Worm (Caenorhabditis elegans) whole organism, L4 larva: ENCODE data around the gene unc-104.

ENCODE experiments used
- F10B5.3 ChIP-seq: sonication (generic microtip); optimal IDR thresholded peaks from 2 replicates; lab custom pipeline; 2016; ENCODE audit warnings: mild to moderate bottlenecking, missing genetic modification characterization, missing compliant biosample characterization
- F26F4.8 ChIP-seq: fragments of 200-800 bp; sonication (Bioruptor generic); conservative IDR thresholded peaks from 2 replicates; pipeline ENCODE4 v1.3.6; 2022; ENCODE audit warnings: missing genetic modification characterization, missing compliant biosample characterization
- F49E8.2 ChIP-seq: sonication (generic microtip); optimal IDR thresholded peaks from 2 replicates; lab custom pipeline; 2016; ENCODE audit warnings: missing compliant biosample characterization, mild to moderate bottlenecking, missing genetic modification characterization, borderline replicate concordance
- R02D3.7 ChIP-seq: fragments of 150-350 bp; sonication (generic microtip); optimal IDR thresholded peaks from 3 replicates; lab custom pipeline; 2014; ENCODE audit warnings: missing biosample characterization, missing genetic modification characterization
- T26A8.4 ChIP-seq: fragments of 200-800 bp; sonication (Bioruptor generic); IDR thresholded peaks from 2 replicates; pipeline ENCODE4 v1.3.6; 2022; ENCODE audit warnings: missing genetic modification characterization, missing compliant biosample characterization
- Y48G9A.11 ChIP-seq: fragments of 200-800 bp; sonication (Bioruptor generic); IDR thresholded peaks from 2 replicates; pipeline ENCODE4 v1.3.6; 2022; ENCODE audit warnings: missing genetic modification reagents, missing genetic modification characterization, missing compliant biosample characterization
- Y75B8A.6 ChIP-seq: fragments of 200-800 bp; sonication (Bioruptor generic); IDR thresholded peaks from 2 replicates; pipeline ENCODE4 v1.3.6; 2022; ENCODE audit warnings: missing genetic modification reagents, missing genetic modification characterization, missing compliant biosample characterization
- ZK337.2 ChIP-seq: fragments of 200-800 bp; sonication (Bioruptor generic); IDR thresholded peaks from 2 replicates; pipeline ENCODE4 v1.3.6; 2022; ENCODE audit warnings: missing genetic modification reagents, missing genetic modification characterization, missing compliant biosample characterization
- aly-2 ChIP-seq: sonication (generic microtip); optimal IDR thresholded peaks from 2 replicates; lab custom pipeline; 2018; ENCODE audit warnings: missing biosample characterization, missing genetic modification characterization
- ama-1 ChIP-seq: fragments of 150-350 bp; optimal IDR thresholded peaks from 2 replicates; lab custom pipeline; 2014; ENCODE audit warnings: inconsistent platforms, mixed read lengths
- arid-1 ChIP-seq: fragments of 200-800 bp; sonication (Bioruptor generic); conservative IDR thresholded peaks from 2 replicates; pipeline ENCODE4 v1.3.6; 2022; ENCODE audit warnings: missing genetic modification reagents, missing genetic modification characterization, missing compliant biosample characterization
- ceh-28 ChIP-seq: fragments of 150-350 bp; optimal IDR thresholded peaks from 2 replicates; lab custom pipeline; 2014; ENCODE audit warnings: missing biosample characterization, missing genetic modification reagents, missing genetic modification characterization
- ceh-44 ChIP-seq: fragments of 200-800 bp; sonication (Bioruptor generic); IDR thresholded peaks from 2 replicates; pipeline ENCODE4 v1.3.6; 2022; ENCODE audit warnings: missing genetic modification reagents, missing genetic modification characterization, missing compliant biosample characterization
- ceh-62 ChIP-seq: sonication (generic microtip); optimal IDR thresholded peaks from 2 replicates; lab custom pipeline; 2017; ENCODE audit warnings: missing biosample characterization, missing genetic modification characterization
- ctbp-1 ChIP-seq: fragments of 200-800 bp; sonication (Bioruptor generic); IDR thresholded peaks from 2 replicates; pipeline ENCODE4 v1.3.6; 2022; ENCODE audit warnings: missing genetic modification reagents, missing genetic modification characterization, missing compliant biosample characterization
- daf-8 ChIP-seq: fragments of 200-800 bp; sonication (Bioruptor generic); IDR thresholded peaks from 2 replicates; pipeline ENCODE4 v1.3.6; 2022; ENCODE audit warnings: missing genetic modification characterization, missing compliant biosample characterization
- dmd-8 ChIP-seq: fragments of 200-800 bp; sonication (Bioruptor generic); IDR thresholded peaks from 2 replicates; pipeline ENCODE4 v1.3.6; 2022; ENCODE audit warnings: missing genetic modification characterization, missing compliant biosample characterization
- dmd-9 ChIP-seq: fragments of 200-800 bp; sonication (Bioruptor generic); IDR thresholded peaks from 2 replicates; pipeline ENCODE4 v1.3.6; 2022; ENCODE audit warnings: missing genetic modification reagents, missing genetic modification characterization, missing compliant biosample characterization
- duxl-1 ChIP-seq: sonication (generic microtip); optimal IDR thresholded peaks from 2 replicates; lab custom pipeline; 2016; ENCODE audit warnings: mild to moderate bottlenecking, missing genetic modification characterization, moderate library complexity, missing compliant biosample characterization; ENCODE audit not compliant: poor library complexity
- egl-27 ChIP-seq: sonication (generic microtip); optimal IDR thresholded peaks from 3 replicates; lab custom pipeline; 2017; ENCODE audit warnings: missing biosample characterization, missing genetic modification reagents, missing genetic modification characterization
- egl-43 ChIP-seq: fragments of 200-800 bp; sonication (Bioruptor generic); IDR thresholded peaks from 2 replicates; pipeline ENCODE4 v1.3.6; 2022; ENCODE audit warnings: missing genetic modification reagents, missing genetic modification characterization, missing compliant biosample characterization
- fos-1 ChIP-seq: fragments of 150-350 bp; optimal IDR thresholded peaks from 2 replicates; lab custom pipeline; 2014; ENCODE audit warnings: missing biosample characterization, missing genetic modification characterization
- gei-8 ChIP-seq: fragments of 200-800 bp; sonication (Bioruptor generic); optimal IDR thresholded peaks from 2 replicates; lab custom pipeline; 2018; ENCODE audit warnings: mild to moderate bottlenecking, missing genetic modification characterization, missing compliant biosample characterization
- hlh-11 ChIP-seq: fragments of 200-800 bp; sonication (Bioruptor generic); optimal IDR thresholded peaks from 2 replicates; lab custom pipeline; 2018; ENCODE audit warnings: mild to moderate bottlenecking, missing genetic modification characterization, missing compliant biosample characterization
- hlh-30 ChIP-seq: sonication (generic microtip); optimal IDR thresholded peaks from 2 replicates; lab custom pipeline; 2017; ENCODE audit warnings: antibody characterized with exemption, mild to moderate bottlenecking, missing genetic modification characterization, missing compliant biosample characterization; ENCODE audit not compliant: insufficient read depth
- hmg-1.1 ChIP-seq: fragments of 200-800 bp; sonication (Bioruptor generic); IDR thresholded peaks from 2 replicates; pipeline ENCODE4 v1.3.6; 2022; ENCODE audit warnings: missing genetic modification reagents, missing genetic modification characterization, missing compliant biosample characterization
- lim-7 ChIP-seq: fragments of 200-800 bp; sonication (Bioruptor generic); IDR thresholded peaks from 2 replicates; pipeline ENCODE4 v1.3.6; 2022; ENCODE audit warnings: missing genetic modification characterization, missing compliant biosample characterization
- lin-15B ChIP-seq: fragments of 150-350 bp; sonication (generic microtip); optimal IDR thresholded peaks from 3 replicates; lab custom pipeline; 2014; ENCODE audit warnings: missing biosample characterization, missing genetic modification characterization
- lin-29 ChIP-seq: fragments of 200-800 bp; sonication (Bioruptor generic); IDR thresholded peaks from 2 replicates; pipeline ENCODE4 v1.3.6; 2022; ENCODE audit warnings: missing genetic modification reagents, missing genetic modification characterization, missing compliant biosample characterization
- madf-5 ChIP-seq, 2 experiments: fragments of 200-800 bp; sonication (Bioruptor generic); IDR thresholded peaks; 2 replicates each; pipeline ENCODE4 v1.3.6; 2022; ENCODE audit warnings: missing compliant biosample characterization in 2 of 2, missing genetic modification characterization in 2 of 2
- madf-9 ChIP-seq: fragments of 200-800 bp; sonication (Bioruptor generic); conservative IDR thresholded peaks from 2 replicates; pipeline ENCODE4 v1.3.6; 2022; ENCODE audit warnings: missing genetic modification reagents, missing genetic modification characterization, missing compliant biosample characterization
- mdl-1 ChIP-seq, 2 experiments: fragments of 150-350 bp in 1 of 2; sonication (generic microtip) in 1 of 2; optimal IDR thresholded peaks; 2 replicates each; lab custom pipeline; 2014 to 2017; ENCODE audit warnings: missing biosample characterization in 2 of 2, missing genetic modification characterization in 2 of 2
- mes-2 ChIP-seq: sonication (generic microtip); optimal IDR thresholded peaks from 2 replicates; lab custom pipeline; 2016; ENCODE audit warnings: missing genotype, mild to moderate bottlenecking, missing genetic modification characterization, missing compliant biosample characterization; ENCODE audit not compliant: poor library complexity, severe bottlenecking
- nhr-11 ChIP-seq: fragments of 150-350 bp; optimal IDR thresholded peaks from 2 replicates; lab custom pipeline; 2014; ENCODE audit warnings: missing biosample characterization, missing genetic modification characterization
- nhr-237 ChIP-seq: sonication (generic microtip); optimal IDR thresholded peaks from 2 replicates; lab custom pipeline; 2017; ENCODE audit warnings: missing biosample characterization, missing genetic modification characterization
- nhr-41 ChIP-seq: fragments of 200-800 bp; sonication (Bioruptor generic); IDR thresholded peaks from 2 replicates; pipeline ENCODE4 v1.3.6; 2022; ENCODE audit warnings: missing genetic modification reagents, missing genetic modification characterization, missing compliant biosample characterization
- nhr-48 ChIP-seq: sonication (generic microtip); optimal IDR thresholded peaks from 2 replicates; lab custom pipeline; 2016; ENCODE audit warnings: mild to moderate bottlenecking, missing genetic modification characterization, missing compliant biosample characterization
- nhr-6 ChIP-seq: fragments of 150-350 bp; optimal IDR thresholded peaks from 2 replicates; lab custom pipeline; 2014; ENCODE audit warnings: missing biosample characterization, missing genetic modification characterization
- nhr-77 ChIP-seq: fragments of 150-350 bp; optimal IDR thresholded peaks from 2 replicates; lab custom pipeline; 2014; ENCODE audit warnings: missing biosample characterization, missing genetic modification characterization
- pha-4 ChIP-seq, 2 experiments: fragments of 150-350 bp in 1 of 2; fragments of 200-800 bp in 1 of 2; sonication (Bioruptor generic) in 1 of 2; IDR thresholded peaks in 1 of 2; optimal IDR thresholded peaks in 1 of 2; 2 replicates each; pipeline versions ENCODE4 v1.3.6 to Lab custom; 2014 to 2022; ENCODE audit warnings: missing genetic modification characterization in 2 of 2, missing genetic modification reagents in 2 of 2, missing biosample characterization in 1 of 2, missing compliant biosample characterization in 1 of 2
- php-3 ChIP-seq: fragments of 200-800 bp; sonication (Bioruptor generic); IDR thresholded peaks from 2 replicates; pipeline ENCODE4 v1.3.6; 2022; ENCODE audit warnings: missing genetic modification reagents, missing genetic modification characterization, missing compliant biosample characterization
- pqm-1 ChIP-seq: sonication (generic microtip); optimal IDR thresholded peaks from 2 replicates; lab custom pipeline; 2017; ENCODE audit warnings: missing biosample characterization, missing genetic modification characterization
- rbr-2 ChIP-seq: sonication (generic microtip); optimal IDR thresholded peaks from 2 replicates; lab custom pipeline; 2016; ENCODE audit warnings: missing genotype, missing genetic modification characterization, missing compliant biosample characterization
- snpc-1.2 ChIP-seq: fragments of 200-800 bp; sonication (Bioruptor generic); IDR thresholded peaks from 2 replicates; pipeline ENCODE4 v1.3.6; 2022; ENCODE audit warnings: missing genetic modification reagents, missing genetic modification characterization, missing compliant biosample characterization
- snpc-4 ChIP-seq: fragments of 150-350 bp; optimal IDR thresholded peaks from 2 replicates; lab custom pipeline; 2014; ENCODE audit warnings: missing biosample characterization, missing genetic modification characterization
- unc-62 ChIP-seq, 3 experiments: fragments of 150-350 bp in 1 of 3; sonication (generic microtip); optimal IDR thresholded peaks in 2 of 3; peaks in 1 of 3; 1 replicate in 1 of 3; 2 replicates in 2 of 3; lab custom pipeline; 2014 to 2017; ENCODE audit warnings: missing biosample characterization in 3 of 3, missing genetic modification characterization in 3 of 3, missing genetic modification reagents in 3 of 3, missing genotype in 1 of 3
- zfp-2 ChIP-seq: sonication (generic microtip); optimal IDR thresholded peaks from 2 replicates; lab custom pipeline; 2016; ENCODE audit warnings: mild to moderate bottlenecking, missing genetic modification characterization, missing compliant biosample characterization
- zip-11 ChIP-seq: fragments of 200-800 bp; sonication (Bioruptor generic); IDR thresholded peaks from 2 replicates; pipeline ENCODE4 v1.3.6; 2022; ENCODE audit warnings: missing genetic modification characterization, missing compliant biosample characterization
- zip-2 ChIP-seq: fragments of 150-350 bp; optimal IDR thresholded peaks from 2 replicates; lab custom pipeline; 2014; ENCODE audit warnings: missing biosample characterization, missing genetic modification characterization
- ztf-7 ChIP-seq: fragments of 150-350 bp; optimal IDR thresholded peaks from 2 replicates; lab custom pipeline; 2014; ENCODE audit warnings: missing biosample characterization, missing genetic modification characterization

The unc-104 gene

ce11 chrII:6968191-6968675, 26.6 kb upstream of the unc-104 start (continued):
- TF ChIP-seq lin-29 (GFP tag; lab: Robert Waterston, UW) (no peak), dmd-9 (GFP tag; lab: Robert Waterston, UW) (no peak), duxl-1 (tag; lab: Kevin White, UChicago) (peak; percentile 57), nhr-6 (tag; lab: Kevin White, UChicago) (peak; percentile 51), ceh-28 (tag; lab: Kevin White, UChicago) (no peak), Y48G9A.11 (peak; percentile 91), daf-8 (GFP tag; lab: Robert Waterston, UW) (no peak), ctbp-1 (GFP tag; lab: Robert Waterston, UW) (peak; percentile 58), aly-2 (peak; percentile 52), egl-43 (GFP tag; lab: Robert Waterston, UW) (peak; percentile 88), ztf-7 (tag; lab: Kevin White, UChicago) (no peak), F49E8.2 (peak; percentile 82), nhr-11 (tag; lab: Kevin White, UChicago) (no peak), pha-4 (GFP tag; IDR thresholded peaks at IDR 0.05; lab: Robert Waterston, UW) (peak; percentile 70; the same call in 1 of the 2 replicates), pha-4 (tag; optimal IDR thresholded peaks at IDR 0.05; lab: Kevin White, UChicago) (no peak), ceh-44 (GFP tag; lab: Robert Waterston, UW) (peak; percentile 80), lin-15B (tag; lab: Kevin White, UChicago) (no peak), madf-9 (GFP tag; lab: Robert Waterston, UW) (no peak), egl-27 (tag; lab: Kevin White, UChicago) (no peak), mes-2 (tag; lab: Kevin White, UChicago) (peak; percentile 82), arid-1 (peak; percentile 77), mdl-1 (tag; optimal IDR thresholded peaks at IDR 0.05; lab: Kevin White, UChicago) (peak; percentile 42 to 72), ama-1 (lab: Kevin White, UChicago) (peak; percentile 98), gei-8 (GFP tag; lab: Kevin White, UChicago) (peak; percentile 71), hmg-1.1 (GFP tag; lab: Robert Waterston, UW) (0 out of 2 replicates have a peak, but pooled peaks have one; percentile 14), ZK337.2 (GFP tag; lab: Robert Waterston, UW) (no peak), Y75B8A.6 (GFP tag; lab: Robert Waterston, UW) (no peak), fos-1 (tag; lab: Kevin White, UChicago) (no peak), hlh-11 (tag; lab: Kevin White, UChicago) (peak; percentile 82), F10B5.3 (tag; lab: Kevin White, UChicago) (peak; percentile 75), php-3 (GFP tag; lab: Robert Waterston, UW) (peak; percentile 63; the same call in 1 of the 2 replicates), zfp-2 (tag; lab: Kevin White, UChicago) (no peak), ceh-62 (tag; lab: Kevin White, UChicago) (no peak), F26F4.8 (no peak), nhr-237 (no peak), rbr-2 (tag; lab: Kevin White, UChicago) (peak; percentile 80), lim-7 (GFP tag; lab: Robert Waterston, UW) (0 out of 2 replicates have a peak, but pooled peaks have one; percentile 5), nhr-77 (tag; lab: Kevin White, UChicago) (no peak), madf-5 (GFP tag; IDR thresholded peaks at IDR 0.05; lab: Robert Waterston, UW) (no peak), zip-2 (peak; percentile 11), hlh-30 (tag; lab: Kevin White, UChicago) (peak; percentile 91), R02D3.7 (no peak), snpc-4 (tag; lab: Kevin White, UChicago) (peak; percentile 88), zip-11 (GFP tag; lab: Robert Waterston, UW) (no peak), snpc-1.2 (GFP tag; lab: Robert Waterston, UW) (peak; percentile 82), unc-62 (GFP tag; optimal IDR thresholded peaks at IDR 0.05 in 1 of 2; lab: Kevin White, UChicago) (peak in 1 of 2 experiments; percentile 69), unc-62 (tag; optimal IDR thresholded peaks at IDR 0.05; lab: Kevin White, UChicago) (no peak), nhr-41 (0 out of 2 replicates have a peak, but pooled peaks have one; percentile 50), nhr-48 (peak; percentile 75), pqm-1 (no peak), T26A8.4 (GFP tag; lab: Robert Waterston, UW) (peak; percentile 96), dmd-8 (0 out of 2 replicates have a peak, but pooled peaks have one; percentile 40)
